Worm (Caenorhabditis elegans): ENCODE measurements around the gene C37C3.12.

ce11 chrV:7870707-7871106, 31.3 kb upstream of the C37C3.12 start, which contains the start of gene nipi-4:
- TF ChIP-seq aly-1 (tag; optimal IDR thresholded peaks at IDR 0.05) (no peak), ceh-36 (tag; optimal IDR thresholded peaks at IDR 0.05) (no peak), scrt-1 (GFP tag; IDR thresholded peaks at IDR 0.05) (no peak), F13C5.2 (tag; optimal IDR thresholded peaks at IDR 0.05) (no peak), sea-1 (GFP tag; conservative IDR thresholded peaks at IDR 0.05) (no peak), tbx-37 (GFP tag; conservative IDR thresholded peaks at IDR 0.05) (no peak), hmg-4 (GFP tag; optimal IDR thresholded peaks at IDR 0.05) (no peak), ama-1 (optimal IDR thresholded peaks at IDR 0.05) (no peak), flt-1 (GFP tag; IDR thresholded peaks at IDR 0.05) (no peak), hmbx-1 (tag; optimal IDR thresholded peaks at IDR 0.05) (no peak), ceh-13 (GFP tag; optimal IDR thresholded peaks at IDR 0.05) (no peak)
